Fruit fly (Drosophila melanogaster): ENCODE data around the gene CG44008.

DNA sequence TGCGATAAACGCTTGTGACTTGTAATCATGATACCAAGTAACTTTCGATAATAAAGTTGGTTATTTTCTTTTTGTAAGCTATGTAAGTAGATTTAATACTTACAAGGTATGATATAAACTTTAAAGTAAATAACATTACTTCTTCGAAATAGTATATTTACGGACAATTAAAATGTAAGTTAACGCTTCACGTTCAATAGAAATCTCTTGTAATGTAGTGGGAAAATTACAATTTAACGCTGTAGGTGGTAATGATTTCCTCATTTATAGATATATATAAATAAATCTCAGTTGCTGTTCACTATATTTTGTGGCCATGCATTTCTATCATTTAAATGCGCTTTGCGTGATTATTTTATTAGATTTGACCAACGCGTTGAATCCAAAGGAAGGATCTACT lies 4.8 kb downstream of the CG44008 start, which contains the start of gene Sfp33A2:
- TF ChIP-seq Abd-B (GFP tag; optimal IDR thresholded peaks at IDR 0.05): no peak
- no peak for TF ChIP-seq CG9705 (GFP tag; optimal IDR thresholded peaks at IDR 0.05)
- TF ChIP-seq dmrt93B (GFP tag; optimal IDR thresholded peaks at IDR 0.05): no peak
- TF ChIP-seq h (GFP tag; optimal IDR thresholded peaks at IDR 0.05): no peak
- no peak for TF ChIP-seq psq (GFP tag; optimal IDR thresholded peaks at IDR 0.05)
- TF ChIP-seq sage (GFP tag; optimal IDR thresholded peaks at IDR 0.05): no peak
- no peak for TF ChIP-seq fru (GFP tag; optimal IDR thresholded peaks at IDR 0.05)
- TF ChIP-seq usp (GFP tag; optimal IDR thresholded peaks at IDR 0.05): no peak
- no peak for TF ChIP-seq pan (optimal IDR thresholded peaks at IDR 0.05)
- TF ChIP-seq woc (GFP tag; optimal IDR thresholded peaks at IDR 0.05): no peak
- TF ChIP-seq Myc (optimal IDR thresholded peaks at IDR 0.05): no peak
- TF ChIP-seq Rel (GFP tag; optimal IDR thresholded peaks at IDR 0.05): no peak
- no peak for TF ChIP-seq Rel (tag; optimal IDR thresholded peaks at IDR 0.05)
- no peak for TF ChIP-seq rgr (GFP tag; optimal IDR thresholded peaks at IDR 0.05)
- no peak for TF ChIP-seq br (GFP tag; optimal IDR thresholded peaks at IDR 0.05)

All from whole organism, wandering third instar larva.